Worm (Caenorhabditis elegans): ENCODE measurements around the gene Y49G5A.1.

Y49G5A.1 gene

DNA sequence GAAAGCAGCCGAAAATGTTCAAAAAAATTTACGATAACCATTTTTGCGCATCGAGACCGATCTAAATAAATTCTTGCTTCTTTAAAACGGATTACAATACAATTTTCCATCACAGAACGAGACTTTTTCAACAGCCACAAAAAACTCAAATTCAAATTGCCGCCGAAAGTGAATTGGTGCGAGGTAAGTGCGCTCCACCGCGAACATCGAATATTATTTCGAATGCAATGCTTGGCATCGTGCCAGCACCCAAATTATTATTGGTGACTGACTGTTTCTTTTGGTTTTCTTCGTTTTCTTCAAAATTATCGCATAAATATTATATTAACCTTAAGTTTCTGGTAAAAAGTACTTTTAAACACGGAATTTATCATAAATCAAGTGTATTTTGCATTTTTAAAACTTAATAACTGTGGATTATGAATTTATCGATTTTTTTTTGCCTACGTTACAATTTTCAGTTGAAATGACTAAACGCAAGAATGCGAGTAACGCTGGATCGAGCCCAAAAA, 18.1 kb downstream of the Y49G5A.1 start, which contains the start of gene penr-1 (continued):
- TF ChIP-seq vab-15 (tag; optimal IDR thresholded peaks at IDR 0.05), result peak; percentile 51
- TF ChIP-seq xbp-1 (tag; optimal IDR thresholded peaks at IDR 0.05), result peak; percentile 55
- peak; percentile 71 for TF ChIP-seq snu-23 (GFP tag; optimal IDR thresholded peaks at IDR 0.05)
- no peak for TF ChIP-seq hpl-2 (GFP tag; optimal IDR thresholded peaks at IDR 0.05)
- peak; percentile 6 for TF ChIP-seq fkh-10 (GFP tag; optimal IDR thresholded peaks at IDR 0.05)
- TF ChIP-seq nhr-77 (tag; optimal IDR thresholded peaks at IDR 0.05), result peak; percentile 42
- TF ChIP-seq nhr-90 (tag; optimal IDR thresholded peaks at IDR 0.05; ENCODE audit: poor library complexity), result peak; percentile 34
- peak; percentile 20 for TF ChIP-seq aly-2 (tag; optimal IDR thresholded peaks at IDR 0.05)
- TF ChIP-seq sup-37 (GFP tag; optimal IDR thresholded peaks at IDR 0.05), result no peak
- no peak for TF ChIP-seq tlp-1 (tag; optimal IDR thresholded peaks at IDR 0.05)
- TF ChIP-seq efl-1 (optimal IDR thresholded peaks at IDR 0.05), result peak; percentile 95 to 96
- TF ChIP-seq efl-1 (GFP tag; optimal IDR thresholded peaks at IDR 0.05 in 1 of 2), result peak; percentile 94 to 99
- peak in 1 of 3 experiments; percentile 42 for TF ChIP-seq ceh-82 (tag; optimal IDR thresholded peaks at IDR 0.05)
- no peak for TF ChIP-seq unc-62 (GFP tag; optimal IDR thresholded peaks at IDR 0.05)
- TF ChIP-seq mab-9 (GFP tag; IDR thresholded peaks at IDR 0.05), result no peak
- no peak for TF ChIP-seq ztf-11 (tag; optimal IDR thresholded peaks at IDR 0.05)
- peak; percentile 67 for TF ChIP-seq nhr-20 (tag; optimal IDR thresholded peaks at IDR 0.05)
- TF ChIP-seq fkh-8 (tag; optimal IDR thresholded peaks at IDR 0.05), result peak; percentile 18
- no peak for TF ChIP-seq aha-1 (tag; optimal IDR thresholded peaks at IDR 0.05)
- no peak for TF ChIP-seq ces-1 (GFP tag; optimal IDR thresholded peaks at IDR 0.05)
- no peak for TF ChIP-seq hlh-17 (GFP tag; optimal IDR thresholded peaks at IDR 0.05; ENCODE audit: borderline replicate concordance)
- no peak for TF ChIP-seq nhr-84 (tag; optimal IDR thresholded peaks at IDR 0.05)
- TF ChIP-seq C34B4.2 (tag; optimal IDR thresholded peaks at IDR 0.05), result no peak
- peak; percentile 59 for TF ChIP-seq tbx-2 (tag; optimal IDR thresholded peaks at IDR 0.05)
- no peak for TF ChIP-seq ceh-90 (tag; optimal IDR thresholded peaks at IDR 0.05)
- TF ChIP-seq skn-1 (tag; optimal IDR thresholded peaks at IDR 0.05), result peak; percentile 38
- TF ChIP-seq lin-35 (GFP tag; optimal IDR thresholded peaks at IDR 0.05), result peak; percentile 96 to 98
- no peak for TF ChIP-seq F16B12.6 (tag; optimal IDR thresholded peaks at IDR 0.05)
- peak; percentile 71 for TF ChIP-seq nhr-47 (tag; optimal IDR thresholded peaks at IDR 0.05)
- TF ChIP-seq ets-5 (GFP tag; IDR thresholded peaks at IDR 0.05), result no peak

DNA sequence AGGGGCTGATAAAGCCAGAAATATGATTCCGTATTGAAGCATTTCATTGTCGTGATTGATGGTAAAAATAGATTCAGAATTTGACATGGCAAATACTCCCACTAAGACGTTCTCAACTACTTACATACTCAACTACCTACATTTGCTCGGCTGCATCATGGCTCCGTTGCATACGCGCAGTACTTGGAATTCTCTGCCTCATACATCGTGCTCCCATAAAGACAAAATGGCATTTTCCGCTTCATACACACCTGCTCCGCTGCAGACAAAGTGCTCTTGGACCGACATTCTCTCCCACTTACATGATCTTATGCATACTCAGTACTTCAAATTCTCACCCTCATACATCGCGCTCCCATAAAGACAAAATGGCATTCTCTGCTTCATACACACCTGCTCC, 21.6 kb downstream of the Y49G5A.1 start, which contains the start of the genes srt-69 and B0238.12:
Gene srt-69 (minus strand): TSS at position 101 of the 400 bp plus-strand sequence.
Gene B0238.12 (plus strand): TSS at position 264 of the 400 bp plus-strand sequence.
- TF ChIP-seq C34B4.2 (tag; optimal IDR thresholded peaks at IDR 0.05), result no peak
- TF ChIP-seq unc-86 (tag; optimal IDR thresholded peaks at IDR 0.05), result no peak
- TF ChIP-seq blmp-1 (tag; optimal IDR thresholded peaks at IDR 0.05), result no peak
- TF ChIP-seq efl-3 (GFP tag; optimal IDR thresholded peaks at IDR 0.05), result no peak
- TF ChIP-seq isw-1 (GFP tag; IDR thresholded peaks at IDR 0.05), result no peak
- no peak for TF ChIP-seq tlp-1 (tag; optimal IDR thresholded peaks at IDR 0.05)
- no peak for TF ChIP-seq nhr-84 (tag; optimal IDR thresholded peaks at IDR 0.05)
- no peak for TF ChIP-seq irx-1 (tag; optimal IDR thresholded peaks at IDR 0.05)
- no peak for TF ChIP-seq aha-1 (tag; optimal IDR thresholded peaks at IDR 0.05)
- no peak for TF ChIP-seq snu-23 (GFP tag; optimal IDR thresholded peaks at IDR 0.05)
- TF ChIP-seq rnt-1 (tag; optimal IDR thresholded peaks at IDR 0.05), result no peak

DNA sequence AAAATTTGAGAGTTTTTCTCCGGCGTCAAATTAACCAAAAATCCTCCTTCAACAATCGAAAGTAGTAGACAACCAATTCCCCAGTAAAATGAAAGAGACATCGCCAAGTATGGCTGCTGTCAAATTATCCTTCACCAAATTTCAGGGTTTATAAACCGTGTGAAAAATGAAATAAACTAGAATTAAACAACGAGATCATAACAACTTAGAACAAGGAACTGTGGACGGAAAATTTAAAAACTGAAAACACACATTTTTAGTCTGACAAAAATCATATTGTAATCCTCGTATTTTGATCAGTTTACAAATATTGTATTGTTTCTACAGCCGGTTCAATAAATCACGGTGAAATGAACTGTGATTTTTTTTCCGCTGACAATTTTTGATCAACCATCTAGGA, 24.2 kb downstream of the Y49G5A.1 start, which contains the start of gene cest-30:
Gene cest-30 (minus strand): TSS at position 101 of the 400 bp plus-strand sequence.
- no peak for TF ChIP-seq nhr-19 (GFP tag; conservative IDR thresholded peaks at IDR 0.05)
- TF ChIP-seq isw-1 (GFP tag; IDR thresholded peaks at IDR 0.05), result no peak
- no peak for TF ChIP-seq blmp-1 (tag; optimal IDR thresholded peaks at IDR 0.05)
- no peak for TF ChIP-seq dpl-1 (GFP tag; optimal IDR thresholded peaks at IDR 0.05)
- TF ChIP-seq jun-1 (tag; optimal IDR thresholded peaks at IDR 0.05), result no peak
- no peak for TF ChIP-seq lsy-2 (tag; optimal IDR thresholded peaks at IDR 0.05)

All from whole organism, L1 larva.